Worm (Caenorhabditis elegans) whole organism, young adult: ENCODE results near the gene W02A2.5.

ENCODE experiments used
- B0019.2 ChIP-seq: fragments of 200-800 bp; sonication (Bioruptor generic); conservative IDR thresholded peaks from 2 replicates; pipeline ENCODE4 v1.3.6; 2022; ENCODE audit warnings: missing genetic modification reagents, missing genetic modification characterization, missing compliant biosample characterization
- F22D6.2 ChIP-seq: sonication (generic microtip); optimal IDR thresholded peaks from 2 replicates; lab custom pipeline; 2016; ENCODE audit warnings: mild to moderate bottlenecking, missing genetic modification characterization, missing compliant biosample characterization
- F37B4.10 ChIP-seq: fragments of 200-800 bp; sonication (Bioruptor generic); IDR thresholded peaks from 2 replicates; pipeline ENCODE4 v1.3.6; 2022; ENCODE audit warnings: missing genetic modification characterization, missing compliant biosample characterization
- F57A8.1 ChIP-seq: fragments of 200-800 bp; sonication (Bioruptor generic); optimal IDR thresholded peaks from 2 replicates; lab custom pipeline; 2018; ENCODE audit warnings: mild to moderate bottlenecking, missing genetic modification characterization, moderate library complexity, missing compliant biosample characterization
- F57C9.4 ChIP-seq: sonication (generic microtip); optimal IDR thresholded peaks from 2 replicates; lab custom pipeline; 2017; ENCODE audit warnings: mild to moderate bottlenecking, missing genetic modification characterization, missing compliant biosample characterization
- K12H6.12 ChIP-seq: fragments of 200-800 bp; sonication (Bioruptor generic); optimal IDR thresholded peaks from 2 replicates; lab custom pipeline; 2018; ENCODE audit warnings: mild to moderate bottlenecking, missing genetic modification characterization, missing compliant biosample characterization
- T26A5.8 ChIP-seq: sonication (generic microtip); optimal IDR thresholded peaks from 2 replicates; lab custom pipeline; 2016; ENCODE audit warnings: missing genetic modification characterization, missing compliant biosample characterization
- Y56A3A.18 ChIP-seq: fragments of 200-800 bp; sonication (Bioruptor generic); IDR thresholded peaks from 2 replicates; pipeline ENCODE4 v1.3.6; 2022; ENCODE audit warnings: missing genetic modification reagents, missing genetic modification characterization, missing compliant biosample characterization
- ama-1 ChIP-seq, 3 experiments: fragments of 150-350 bp in 1 of 3; sonication (generic microtip) in 2 of 3; optimal IDR thresholded peaks; 2 replicates each; lab custom pipeline; 2014 to 2018; ENCODE audit warnings: missing biosample characterization in 2 of 3, missing genetic modification characterization in 2 of 3, missing genetic modification reagents in 2 of 3
- aptf-3 ChIP-seq: fragments of 200-800 bp; sonication (Bioruptor generic); IDR thresholded peaks from 2 replicates; pipeline ENCODE4 v1.3.6; 2022; ENCODE audit warnings: missing genetic modification characterization, missing compliant biosample characterization
- attf-5 ChIP-seq: fragments of 200-800 bp; sonication (Bioruptor generic); optimal IDR thresholded peaks from 2 replicates; lab custom pipeline; 2018; ENCODE audit warnings: mild to moderate bottlenecking, missing genetic modification characterization, missing compliant biosample characterization
- attf-6 ChIP-seq: fragments of 200-800 bp; sonication (Bioruptor generic); IDR thresholded peaks from 2 replicates; pipeline ENCODE4 v1.3.6; 2022; ENCODE audit warnings: missing genetic modification reagents, missing genetic modification characterization, missing compliant biosample characterization
- cebp-2 ChIP-seq: fragments of 200-800 bp; sonication (Bioruptor generic); IDR thresholded peaks from 2 replicates; pipeline ENCODE4 v1.3.6; 2022; ENCODE audit warnings: missing genetic modification characterization, missing compliant biosample characterization
- ceh-100 ChIP-seq: fragments of 200-800 bp; sonication (Bioruptor generic); IDR thresholded peaks from 2 replicates; pipeline ENCODE4 v1.3.6; 2022; ENCODE audit warnings: missing genetic modification reagents, missing genetic modification characterization, missing compliant biosample characterization
- ceh-40 ChIP-seq: fragments of 200-800 bp; sonication (Bioruptor generic); IDR thresholded peaks from 2 replicates; pipeline ENCODE4 v1.3.6; 2022; ENCODE audit warnings: missing genetic modification characterization, missing compliant biosample characterization
- ceh-79 ChIP-seq: sonication (generic microtip); optimal IDR thresholded peaks from 2 replicates; lab custom pipeline; 2017; ENCODE audit warnings: mild to moderate bottlenecking, missing genetic modification characterization, missing compliant biosample characterization
- dox-1 ChIP-seq: fragments of 200-800 bp; sonication (Bioruptor generic); IDR thresholded peaks from 2 replicates; pipeline ENCODE4 v1.3.6; 2022; ENCODE audit warnings: missing genetic modification reagents, missing genetic modification characterization, missing compliant biosample characterization
- efl-1 ChIP-seq: fragments of 150-350 bp; optimal IDR thresholded peaks from 2 replicates; lab custom pipeline; 2014; ENCODE audit warnings: missing biosample characterization, missing genetic modification reagents, missing genetic modification characterization
- egl-18 ChIP-seq: fragments of 200-800 bp; sonication (Bioruptor generic); IDR thresholded peaks from 2 replicates; pipeline ENCODE4 v1.3.6; 2022; ENCODE audit warnings: missing genetic modification reagents, missing genetic modification characterization, missing compliant biosample characterization
- ekl-4 ChIP-seq: fragments of 200-800 bp; sonication (Bioruptor generic); IDR thresholded peaks from 2 replicates; pipeline ENCODE4 v1.3.6; 2022; ENCODE audit warnings: missing genetic modification reagents, missing genetic modification characterization, missing compliant biosample characterization
- hlh-12 ChIP-seq: sonication (generic microtip); optimal IDR thresholded peaks from 2 replicates; lab custom pipeline; 2016; ENCODE audit warnings: missing genetic modification characterization, missing compliant biosample characterization
- hmg-20 ChIP-seq: fragments of 200-800 bp; sonication (Bioruptor generic); IDR thresholded peaks from 2 replicates; pipeline ENCODE4 v1.3.6; 2022; ENCODE audit warnings: missing genetic modification reagents, missing genetic modification characterization, missing compliant biosample characterization
- let-526 ChIP-seq: fragments of 200-800 bp; sonication (Bioruptor generic); IDR thresholded peaks from 2 replicates; pipeline ENCODE4 v1.3.6; 2022; ENCODE audit warnings: missing genetic modification reagents, missing genetic modification characterization, missing compliant biosample characterization
- let-607 ChIP-seq, 2 experiments: fragments of 200-800 bp in 1 of 2; sonication (Bioruptor generic) in 1 of 2; sonication (generic microtip) in 1 of 2; optimal IDR thresholded peaks; 2 replicates each; lab custom pipeline; 2016 to 2018; ENCODE audit warnings: mild to moderate bottlenecking in 2 of 2, missing compliant biosample characterization in 2 of 2, missing genetic modification characterization in 2 of 2, moderate library complexity in 2 of 2, missing genotype in 1 of 2
- lin-40 ChIP-seq: sonication (generic microtip); optimal IDR thresholded peaks from 2 replicates; lab custom pipeline; 2016; ENCODE audit warnings: missing genetic modification characterization, mild to moderate bottlenecking, missing compliant biosample characterization, missing genotype, missing genetic modification reagents
- lin-54 ChIP-seq: fragments of 200-800 bp; sonication (Bioruptor generic); optimal IDR thresholded peaks from 2 replicates; lab custom pipeline; 2018; ENCODE audit warnings: mild to moderate bottlenecking, missing genetic modification characterization, missing compliant biosample characterization
- lir-1 ChIP-seq: fragments of 200-800 bp; sonication (Bioruptor generic); conservative IDR thresholded peaks from 2 replicates; pipeline ENCODE4 v1.3.6; 2022; ENCODE audit warnings: missing genetic modification reagents, missing genetic modification characterization, missing compliant biosample characterization
- madf-3 ChIP-seq: fragments of 200-800 bp; sonication (Bioruptor generic); IDR thresholded peaks from 2 replicates; pipeline ENCODE4 v1.3.6; 2022; ENCODE audit warnings: missing genetic modification reagents, missing genetic modification characterization, missing compliant biosample characterization
- madf-6 ChIP-seq: fragments of 200-800 bp; sonication (Bioruptor generic); IDR thresholded peaks from 2 replicates; pipeline ENCODE4 v1.3.6; 2022; ENCODE audit warnings: missing genetic modification reagents, missing genetic modification characterization, missing compliant biosample characterization
- mcd-1 ChIP-seq: fragments of 200-800 bp; sonication (Bioruptor generic); IDR thresholded peaks from 2 replicates; pipeline ENCODE4 v1.3.6; 2022; ENCODE audit warnings: missing genetic modification reagents, missing genetic modification characterization, missing compliant biosample characterization
- mxl-1 ChIP-seq: sonication (generic microtip); optimal IDR thresholded peaks from 2 replicates; lab custom pipeline; 2016; ENCODE audit warnings: missing genetic modification characterization, missing compliant biosample characterization
- nhr-120 ChIP-seq: fragments of 200-800 bp; sonication (Bioruptor generic); IDR thresholded peaks from 2 replicates; pipeline ENCODE4 v1.3.6; 2022; ENCODE audit warnings: missing genetic modification characterization, missing compliant biosample characterization
- nhr-27 ChIP-seq: fragments of 200-800 bp; sonication (Bioruptor generic); optimal IDR thresholded peaks from 2 replicates; lab custom pipeline; 2018; ENCODE audit warnings: mild to moderate bottlenecking, missing genetic modification characterization, moderate library complexity, missing compliant biosample characterization
- rec-8 ChIP-seq, 2 experiments: sonication (generic microtip); optimal IDR thresholded peaks; 2 replicates each; lab custom pipeline; 2016; ENCODE audit warnings: mild to moderate bottlenecking in 2 of 2, missing genetic modification characterization in 2 of 2, missing genetic modification reagents in 2 of 2, missing genotype in 2 of 2, missing biosample characterization in 1 of 2, missing compliant biosample characterization in 1 of 2, moderate library complexity in 1 of 2
- sea-2 ChIP-seq: fragments of 200-800 bp; sonication (Bioruptor generic); IDR thresholded peaks from 2 replicates; pipeline ENCODE4 v1.3.6; 2022; ENCODE audit warnings: missing genetic modification characterization, missing compliant biosample characterization
- snpc-4 ChIP-seq, 5 experiments: fragments of 150-350 bp in 1 of 5; sonication (generic microtip) in 4 of 5; optimal IDR thresholded peaks; 2 replicates each; lab custom pipeline; 2014 to 2018; ENCODE audit warnings: missing genetic modification characterization in 5 of 5, missing biosample characterization in 3 of 5, antibody characterized with exemption in 2 of 5, mild to moderate bottlenecking in 2 of 5, missing compliant biosample characterization in 2 of 5, missing genotype in 2 of 5, moderate library complexity in 2 of 5, missing genetic modification reagents in 1 of 5
- tbp1 ChIP-seq: fragments of 200-800 bp; sonication (Bioruptor generic); optimal IDR thresholded peaks from 2 replicates; lab custom pipeline; 2018; ENCODE audit warnings: mild to moderate bottlenecking, missing genetic modification characterization, missing compliant biosample characterization
- xnd-1 ChIP-seq: sonication (generic microtip); optimal IDR thresholded peaks from 2 replicates; lab custom pipeline; 2016; ENCODE audit warnings: missing genotype, missing genetic modification reagents, missing genetic modification characterization, missing compliant biosample characterization
- zfh-2 ChIP-seq: fragments of 200-800 bp; sonication (Bioruptor generic); conservative IDR thresholded peaks from 2 replicates; pipeline ENCODE4 v1.3.6; 2022; ENCODE audit warnings: missing genetic modification reagents, missing genetic modification characterization, missing compliant biosample characterization
- ztf-18 ChIP-seq: sonication (generic microtip); optimal IDR thresholded peaks from 2 replicates; lab custom pipeline; 2016; ENCODE audit warnings: missing genotype, mild to moderate bottlenecking, missing genetic modification characterization, missing compliant biosample characterization
- ztf-22 ChIP-seq: fragments of 200-800 bp; sonication (Bioruptor generic); optimal IDR thresholded peaks from 2 replicates; lab custom pipeline; 2018; ENCODE audit warnings: mild to moderate bottlenecking, missing genetic modification characterization, moderate library complexity, missing compliant biosample characterization
- ztf-26 ChIP-seq: sonication (generic microtip); optimal IDR thresholded peaks from 2 replicates; lab custom pipeline; 2017; ENCODE audit warnings: missing genetic modification characterization, missing compliant biosample characterization
- ztf-28 ChIP-seq: fragments of 200-800 bp; sonication (Bioruptor generic); IDR thresholded peaks from 2 replicates; pipeline ENCODE4 v1.3.6; 2022; ENCODE audit warnings: missing genetic modification reagents, missing genetic modification characterization, missing compliant biosample characterization
- ztf-3 ChIP-seq: fragments of 200-800 bp; sonication (Bioruptor generic); optimal IDR thresholded peaks from 2 replicates; lab custom pipeline; 2018; ENCODE audit warnings: mild to moderate bottlenecking, missing genetic modification characterization, missing compliant biosample characterization
- ztf-6 ChIP-seq: fragments of 200-800 bp; sonication (Bioruptor generic); IDR thresholded peaks from 2 replicates; pipeline ENCODE4 v1.3.6; 2022; ENCODE audit warnings: missing genetic modification reagents, missing genetic modification characterization, missing compliant biosample characterization

The W02A2.5 gene

ce11 chrIV:13393246-13393716, 50.6 kb downstream of the W02A2.5 start (continued):
- no peak for TF ChIP-seq hmg-20
- no peak for TF ChIP-seq attf-6 (GFP tag; lab: Robert Waterston, UW)
- no peak for TF ChIP-seq F22D6.2
- no peak for TF ChIP-seq ceh-40 (GFP tag; lab: Robert Waterston, UW)
- no peak for TF ChIP-seq nhr-120 (GFP tag; lab: Robert Waterston, UW)
- TF ChIP-seq sea-2 (GFP tag; lab: Robert Waterston, UW), result no peak
- TF ChIP-seq madf-6, result no peak
- no peak for TF ChIP-seq zfh-2 (GFP tag; lab: Robert Waterston, UW)
- peak; percentile 38 for TF ChIP-seq ztf-22
- TF ChIP-seq cebp-2 (GFP tag; lab: Robert Waterston, UW), result no peak
- no peak for TF ChIP-seq rec-8 (tag; optimal IDR thresholded peaks at IDR 0.05; lab: Kevin White, UChicago)
- TF ChIP-seq ztf-28 (GFP tag; lab: Robert Waterston, UW), result no peak
- TF ChIP-seq tbp1 (GFP tag; lab: Kevin White, UChicago), result peak; percentile 7
- TF ChIP-seq xnd-1 (tag; lab: Kevin White, UChicago), result no peak
- peak in 1 of 2 experiments; percentile 41 for TF ChIP-seq let-607 (tag; optimal IDR thresholded peaks at IDR 0.05; lab: Kevin White, UChicago)
- TF ChIP-seq F37B4.10 (GFP tag; lab: Robert Waterston, UW), result no peak
- no peak for TF ChIP-seq hlh-12
- TF ChIP-seq F57C9.4, result no peak
- no peak for TF ChIP-seq attf-5 (GFP tag; lab: Kevin White, UChicago)
- TF ChIP-seq ekl-4 (GFP tag; lab: Robert Waterston, UW), result no peak
- TF ChIP-seq mcd-1 (GFP tag; lab: Robert Waterston, UW), result no peak
- TF ChIP-seq ztf-3 (GFP tag; lab: Kevin White, UChicago), result no peak
- TF ChIP-seq egl-18, result no peak
- TF ChIP-seq ztf-18 (tag; lab: Kevin White, UChicago), result no peak
- TF ChIP-seq snpc-4 (GFP tag; optimal IDR thresholded peaks at IDR 0.05; lab: Kevin White, UChicago), result no peak
- TF ChIP-seq snpc-4 (tag; optimal IDR thresholded peaks at IDR 0.05; lab: Kevin White, UChicago), result peak in 1 of 4 experiments; percentile 0
- TF ChIP-seq, all 124 proteins: peak for 16

ce11 chrIV:13394686-13395085, 52.0 kb downstream of the W02A2.5 start:
- TF ChIP-seq ceh-79 (tag; lab: Kevin White, UChicago), result no peak
- TF ChIP-seq ama-1 (optimal IDR thresholded peaks at IDR 0.05; lab: Kevin White, UChicago), result peak; percentile 42
- no peak for TF ChIP-seq ama-1 (GFP tag; optimal IDR thresholded peaks at IDR 0.05; lab: Kevin White, UChicago)

DNA sequence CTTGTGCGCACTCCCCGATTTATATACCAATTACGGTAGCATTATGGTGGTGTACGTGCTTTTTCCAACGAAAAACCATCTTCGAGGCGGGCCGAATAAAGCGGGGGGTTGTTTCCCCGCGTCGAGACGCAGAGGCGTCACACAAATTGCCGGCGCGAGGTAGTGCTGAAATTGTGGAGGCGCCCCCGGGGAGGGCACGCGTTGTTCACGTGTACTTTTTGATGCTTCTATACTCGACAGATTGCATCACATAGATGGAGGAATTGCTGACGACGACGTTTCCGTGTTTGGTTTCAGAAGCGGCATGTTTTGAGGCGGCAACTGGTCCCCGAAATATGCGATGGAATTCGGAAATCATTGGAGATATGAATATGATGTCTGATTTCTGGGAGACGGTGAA, 52.6 kb downstream of the W02A2.5 start:
- TF ChIP-seq aptf-3 (GFP tag; lab: Robert Waterston, UW) (no peak), F22D6.2 (peak; percentile 19), ceh-100 (GFP tag; lab: Robert Waterston, UW) (no peak), Y56A3A.18 (GFP tag; lab: Robert Waterston, UW) (0 out of 2 replicates have a peak, but pooled peaks have one; percentile 43), T26A5.8 (tag; lab: Kevin White, UChicago) (no peak), F57A8.1 (GFP tag; lab: Kevin White, UChicago) (no peak), madf-3 (GFP tag; lab: Robert Waterston, UW) (0 out of 2 replicates have a peak, but pooled peaks have one; percentile 30), lir-1 (GFP tag; lab: Robert Waterston, UW) (peak; percentile 44; the same call in 1 of the 2 replicates), ztf-26 (tag; lab: Kevin White, UChicago) (peak; percentile 89), tbp1 (GFP tag; lab: Kevin White, UChicago) (peak; percentile 57), B0019.2 (GFP tag; lab: Robert Waterston, UW) (no peak), zfh-2 (GFP tag; lab: Robert Waterston, UW) (peak; percentile 97), efl-1 (no peak), let-526 (no peak), nhr-27 (tag; lab: Kevin White, UChicago) (no peak), dox-1 (GFP tag; lab: Robert Waterston, UW) (peak; percentile 62; the same call in 1 of the 2 replicates), K12H6.12 (tag; lab: Kevin White, UChicago) (peak; percentile 82), ceh-79 (tag; lab: Kevin White, UChicago) (no peak), ztf-6 (GFP tag; lab: Robert Waterston, UW) (0 out of 2 replicates have a peak, but pooled peaks have one; percentile 74), mxl-1 (tag; lab: Kevin White, UChicago) (no peak), ekl-4 (GFP tag; lab: Robert Waterston, UW) (no peak), lin-40 (tag; lab: Kevin White, UChicago) (peak; percentile 83), lin-54 (GFP tag; lab: Kevin White, UChicago) (peak; percentile 44)
